Fruit fly (Drosophila melanogaster): Measurements from ENCODE around the gene CG6996.

Gene CG6996

dm6 chr3L:20195875-20196274 lies 11.5 kb upstream of the CG6996 start (continued):
- TF ChIP-seq gro (GFP tag; optimal IDR thresholded peaks at IDR 0.05), result no peak
- peak; percentile 28 for TF ChIP-seq CG10267 (tag; optimal IDR thresholded peaks at IDR 0.05)
- peak; percentile 73 for TF ChIP-seq Ada2b (GFP tag; IDR thresholded peaks at IDR 0.05)
- TF ChIP-seq dmrt11E (tag; optimal IDR thresholded peaks at IDR 0.05), result peak; percentile 62
- TF ChIP-seq CG17385 (GFP tag; optimal IDR thresholded peaks at IDR 0.05), result peak; percentile 57
- TF ChIP-seq trem (tag; optimal IDR thresholded peaks at IDR 0.05), result peak; percentile 51
- 0 out of 2 replicates have a peak, but pooled peaks have one; percentile 44 for TF ChIP-seq CG11696 (GFP tag; IDR thresholded peaks at IDR 0.05)
- peak; percentile 46; the same call in 1 of the 3 replicates for TF ChIP-seq CG14050 (GFP tag; IDR thresholded peaks at IDR 0.05)
- TF ChIP-seq scrt (GFP tag; optimal IDR thresholded peaks at IDR 0.05), result no peak
- TF ChIP-seq pfk (GFP tag; optimal IDR thresholded peaks at IDR 0.05), result no peak
- no peak; the same call in 1 of the 2 replicates for TF ChIP-seq dimm (GFP tag; IDR thresholded peaks at IDR 0.05)
- peak; percentile 26 for TF ChIP-seq run (tag; optimal IDR thresholded peaks at IDR 0.05)
- peak in 1 of 2 experiments; percentile 66 for TF ChIP-seq Hr51 (GFP tag; optimal IDR thresholded peaks at IDR 0.05)
- TF ChIP-seq CG7786 (GFP tag; optimal IDR thresholded peaks at IDR 0.05), result peak; percentile 24
- peak in 1 of 2 experiments; percentile 56 for TF ChIP-seq Hr78 (GFP tag; optimal IDR thresholded peaks at IDR 0.05)
- peak; percentile 53 for TF ChIP-seq MTF-1 (GFP tag; optimal IDR thresholded peaks at IDR 0.05; ENCODE audit: borderline replicate concordance)
- peak; percentile 23 for TF ChIP-seq CG9817 (tag; optimal IDR thresholded peaks at IDR 0.05)
- peak; percentile 41 for TF ChIP-seq lilli (GFP tag; optimal IDR thresholded peaks at IDR 0.05)
- TF ChIP-seq sens (GFP tag), result peak; percentile 90
- no peak for TF ChIP-seq HmgD (GFP tag; optimal IDR thresholded peaks at IDR 0.05)
- no peak for TF ChIP-seq Usf (GFP tag; optimal IDR thresholded peaks at IDR 0.05)
- peak; percentile 62 for TF ChIP-seq CG1602 (GFP tag; optimal IDR thresholded peaks at IDR 0.05)
- peak; percentile 29; the same call in 1 of the 2 replicates for TF ChIP-seq klu (GFP tag; IDR thresholded peaks at IDR 0.05)
- peak; percentile 28 for TF ChIP-seq CG8359 (GFP tag; optimal IDR thresholded peaks at IDR 0.05; ENCODE audit: borderline replicate concordance)
- TF ChIP-seq CG6813 (GFP tag; optimal IDR thresholded peaks at IDR 0.05), result peak; percentile 53
- peak; percentile 50; the same call in 1 of the 2 replicates for TF ChIP-seq CG3847 (GFP tag; IDR thresholded peaks at IDR 0.05)
- peak; percentile 71 for TF ChIP-seq CG10366 (GFP tag; IDR thresholded peaks at IDR 0.05)
- no peak for TF ChIP-seq ab (GFP tag; optimal IDR thresholded peaks at IDR 0.05)
- 0 out of 2 replicates have a peak, but pooled peaks have one; percentile 44 for TF ChIP-seq CG1024 (GFP tag; IDR thresholded peaks at IDR 0.05)
- no peak for TF ChIP-seq NK7.1 (GFP tag; optimal IDR thresholded peaks at IDR 0.05)
- peak; percentile 1 for TF ChIP-seq her (GFP tag; optimal IDR thresholded peaks at IDR 0.05)
- peak; percentile 2 for TF ChIP-seq Chrac-16 (GFP tag; optimal IDR thresholded peaks at IDR 0.05)
- TF ChIP-seq CG17802 (tag; optimal IDR thresholded peaks at IDR 0.05), result peak; percentile 52
- no peak for TF ChIP-seq stwl (tag; optimal IDR thresholded peaks at IDR 0.05)
- peak; percentile 53 for TF ChIP-seq CG14710 (tag; optimal IDR thresholded peaks at IDR 0.05)
- TF ChIP-seq HHEX (GFP tag; optimal IDR thresholded peaks at IDR 0.05), result peak; percentile 45
- TF ChIP-seq Pdp1 (GFP tag; optimal IDR thresholded peaks at IDR 0.05), result peak; percentile 52
- TF ChIP-seq ATbp (GFP tag; optimal IDR thresholded peaks at IDR 0.05), result peak; percentile 66
- peak; percentile 1 for TF ChIP-seq CG15696 (tag; optimal IDR thresholded peaks at IDR 0.05)
- peak; percentile 37 for TF ChIP-seq CG1647 (GFP tag; optimal IDR thresholded peaks at IDR 0.05)
- TF ChIP-seq Max (GFP tag; optimal IDR thresholded peaks at IDR 0.05), result peak; percentile 5
- peak; percentile 58; the same call in 1 of the 3 replicates for TF ChIP-seq otp (GFP tag; IDR thresholded peaks at IDR 0.05)
- TF ChIP-seq dpn (GFP tag; optimal IDR thresholded peaks at IDR 0.05), result peak; percentile 59 to 60
- peak; percentile 55; the same call in 1 of the 2 replicates for TF ChIP-seq CG4730 (GFP tag; IDR thresholded peaks at IDR 0.05)
- peak; percentile 27 for TF ChIP-seq CG33557 (GFP tag; optimal IDR thresholded peaks at IDR 0.05)
- TF ChIP-seq nmo (GFP tag; optimal IDR thresholded peaks at IDR 0.05), result peak; percentile 70
- peak; percentile 30 for TF ChIP-seq gcm (GFP tag; optimal IDR thresholded peaks at IDR 0.05)
- peak; percentile 58; the same call in 1 of the 3 replicates for TF ChIP-seq CG11093 (GFP tag; IDR thresholded peaks at IDR 0.05)
- TF ChIP-seq Ets65A (GFP tag), result peak; percentile 55

Measured in whole organism, embryonic.